Worm (Caenorhabditis elegans) whole organism, L4 larva: Measurements from ENCODE around the gene C35B1.4.

Source experiments
- ama-1 ChIP-seq: fragments of 150-350 bp; optimal IDR thresholded peaks from 2 replicates; lab custom pipeline; 2014; ENCODE audit warnings: inconsistent platforms, mixed read lengths
- hlh-11 ChIP-seq: fragments of 200-800 bp; sonication (Bioruptor generic); optimal IDR thresholded peaks from 2 replicates; lab custom pipeline; 2018; ENCODE audit warnings: mild to moderate bottlenecking, missing genetic modification characterization, missing compliant biosample characterization
- lsy-2 ChIP-seq, 2 experiments: fragments of 150-350 bp in 1 of 2; sonication (generic microtip) in 1 of 2; optimal IDR thresholded peaks; 2 replicates each; lab custom pipeline; 2014 to 2017; ENCODE audit warnings: missing biosample characterization in 2 of 2, missing genetic modification characterization in 2 of 2
- mdl-1 ChIP-seq, 2 experiments: fragments of 150-350 bp in 1 of 2; sonication (generic microtip) in 1 of 2; optimal IDR thresholded peaks; 2 replicates each; lab custom pipeline; 2014 to 2017; ENCODE audit warnings: missing biosample characterization in 2 of 2, missing genetic modification characterization in 2 of 2

ce11 chrIV:4083094-4083493 is 3.5 kb downstream of the C35B1.4 start:
- TF ChIP-seq lsy-2 (tag; optimal IDR thresholded peaks at IDR 0.05; lab: Kevin White, UChicago) (no peak), mdl-1 (tag; optimal IDR thresholded peaks at IDR 0.05; lab: Kevin White, UChicago) (no peak), hlh-11 (tag; lab: Kevin White, UChicago) (no peak), ama-1 (no peak)
